Fruit fly (Drosophila melanogaster) whole organism, embryonic: Measurements from ENCODE around the gene Trs23.

Source experiments
- Abd-B ChIP-seq: fragments of 200-800 bp; sonication (Bioruptor generic); optimal IDR thresholded peaks from 2 replicates; lab custom pipeline; 2018; ENCODE audit warnings: missing biosample characterization, mild to moderate bottlenecking, missing genetic modification characterization, moderate library complexity
- CG43689 ChIP-seq: fragments of 200-800 bp; sonication (Bioruptor generic); IDR thresholded peaks from 2 replicates; pipeline ENCODE4 v1.3.6; 2022; ENCODE audit warnings: missing biosample characterization, missing genetic modification characterization
- Nf-YB ChIP-seq: fragments of 200-800 bp; sonication (Bioruptor generic); optimal IDR thresholded peaks from 3 replicates; lab custom pipeline; 2019; ENCODE audit warnings: missing biosample characterization, mild to moderate bottlenecking, missing genetic modification characterization, moderate library complexity
- nau ChIP-seq: fragments of 200-800 bp; sonication (Bioruptor generic); optimal IDR thresholded peaks from 3 replicates; lab custom pipeline; 2017; ENCODE audit warnings: missing biosample characterization, mild to moderate bottlenecking, missing genetic modification characterization, missing genetic modification reagents
- unpg ChIP-seq: fragments of 200-800 bp; sonication (Bioruptor generic); optimal IDR thresholded peaks from 3 replicates; lab custom pipeline; 2018; ENCODE audit warnings: missing biosample characterization, mild to moderate bottlenecking, missing genetic modification characterization, moderate library complexity

DNA sequence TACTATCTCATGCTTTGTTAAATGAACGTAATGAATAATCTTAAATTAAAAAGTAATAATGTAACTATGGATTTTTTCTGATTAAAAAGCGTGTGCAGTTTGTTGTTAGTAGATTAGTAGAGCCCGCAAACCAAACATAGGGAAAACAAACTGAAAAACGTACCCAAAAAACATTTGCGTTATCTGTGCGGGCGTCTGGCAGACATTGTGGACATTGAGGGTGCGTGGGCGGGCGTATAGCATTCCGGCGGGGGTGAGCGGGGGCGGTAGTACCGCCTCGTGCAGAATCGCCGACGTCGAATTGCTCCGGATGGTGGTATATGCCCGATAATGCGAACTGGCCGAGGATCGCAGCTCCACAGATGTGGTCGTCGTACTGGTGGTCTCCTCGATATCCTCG, 48.3 kb downstream of the Trs23 start:
- TF ChIP-seq nau (GFP tag; lab: Kevin White, UChicago) (no peak), Nf-YB (GFP tag; lab: Kevin White, UChicago) (no peak), unpg (GFP tag; lab: Kevin White, UChicago) (no peak), Abd-B (no peak), CG43689 (GFP tag; lab: Robert Waterston, UW) (no peak)
